Worm (Caenorhabditis elegans): ENCODE results near the gene T14B4.20.

The T14B4.20 gene

ce11 chrII:6721581-6721980 lies 4.9 kb downstream of the T14B4.20 start (continued):
- TF ChIP-seq sptf-1 (tag; optimal IDR thresholded peaks at IDR 0.05): no peak
- TF ChIP-seq nhr-76 (tag; optimal IDR thresholded peaks at IDR 0.05): no peak
- TF ChIP-seq rnt-1 (tag; optimal IDR thresholded peaks at IDR 0.05): peak; percentile 48
- no peak for TF ChIP-seq mdl-1 (tag; optimal IDR thresholded peaks at IDR 0.05)

ce11 chrII:6726814-6727213 lies 10.1 kb downstream of the T14B4.20 start:
- TF ChIP-seq ceh-88 (GFP tag; IDR thresholded peaks at IDR 0.05): no peak
- no peak for TF ChIP-seq ceh-90 (tag; optimal IDR thresholded peaks at IDR 0.05)
- peak; percentile 32 for TF ChIP-seq lin-14 (GFP tag; optimal IDR thresholded peaks at IDR 0.05)
- no peak for TF ChIP-seq fkh-8 (tag; optimal IDR thresholded peaks at IDR 0.05)
- no peak for TF ChIP-seq lin-35 (GFP tag; optimal IDR thresholded peaks at IDR 0.05)
- TF ChIP-seq egl-13 (tag; optimal IDR thresholded peaks at IDR 0.05): no peak
- no peak for TF ChIP-seq lsy-2 (tag; optimal IDR thresholded peaks at IDR 0.05)
- no peak for TF ChIP-seq nhr-11 (tag; optimal IDR thresholded peaks at IDR 0.05)
- TF ChIP-seq dsc-1 (tag; optimal IDR thresholded peaks at IDR 0.05): peak; percentile 52

- no peak for TF ChIP-seq mef-2 (tag; optimal IDR thresholded peaks at IDR 0.05)
- peak; percentile 33 for TF ChIP-seq fkh-10 (GFP tag; optimal IDR thresholded peaks at IDR 0.05)
- no peak for TF ChIP-seq fkh-8 (tag; optimal IDR thresholded peaks at IDR 0.05)
- TF ChIP-seq ceh-82 (tag; optimal IDR thresholded peaks at IDR 0.05): peak in 1 of 3 experiments; percentile 32
- TF ChIP-seq mep-1 (tag; optimal IDR thresholded peaks at IDR 0.05): no peak
- peak; percentile 33 for TF ChIP-seq nhr-71 (tag; optimal IDR thresholded peaks at IDR 0.05)
- peak in 1 of 2 experiments; percentile 11 for TF ChIP-seq lin-35 (GFP tag; optimal IDR thresholded peaks at IDR 0.05)
- TF ChIP-seq snu-23 (GFP tag; optimal IDR thresholded peaks at IDR 0.05): no peak
- TF ChIP-seq lin-15B (tag; optimal IDR thresholded peaks at IDR 0.05): no peak
- no peak for TF ChIP-seq nhr-28 (tag; optimal IDR thresholded peaks at IDR 0.05)
- TF ChIP-seq lsy-2 (tag; optimal IDR thresholded peaks at IDR 0.05): peak in 1 of 2 experiments; percentile 27
- TF ChIP-seq isw-1 (GFP tag; IDR thresholded peaks at IDR 0.05): peak; percentile 6; the same call in 1 of the 2 replicates
- peak; percentile 13 to 41 for TF ChIP-seq efl-1 (optimal IDR thresholded peaks at IDR 0.05)
- peak in 1 of 2 experiments; percentile 50 for TF ChIP-seq efl-1 (GFP tag; optimal IDR thresholded peaks at IDR 0.05 in 1 of 2)
- no peak for TF ChIP-seq ztf-4 (tag; optimal IDR thresholded peaks at IDR 0.05)
- peak; percentile 69 for TF ChIP-seq lin-14 (GFP tag; optimal IDR thresholded peaks at IDR 0.05)
- no peak for TF ChIP-seq pax-3 (tag; optimal IDR thresholded peaks at IDR 0.05)
- TF ChIP-seq rnt-1 (tag; optimal IDR thresholded peaks at IDR 0.05): peak; percentile 17
Measured at ce11 chrII:6729331-6729730, 12.6 kb downstream of the T14B4.20 start, which contains the start of gene T14B4.8. T14B4.8 (minus strand) TSS chrII:6729390.

ce11 chrII:6733718-6734117 lies 17.0 kb downstream of the T14B4.20 start, which contains the start of gene T14B4.9:
T14B4.9 (minus strand) TSS chrII:6733818.
- TF ChIP-seq ceh-88 (GFP tag; IDR thresholded peaks at IDR 0.05): no peak
- TF ChIP-seq irx-1 (tag; optimal IDR thresholded peaks at IDR 0.05): no peak
- no peak for TF ChIP-seq lin-14 (GFP tag; optimal IDR thresholded peaks at IDR 0.05)
- TF ChIP-seq C34B4.2 (tag; optimal IDR thresholded peaks at IDR 0.05): no peak
- no peak for TF ChIP-seq zag-1 (tag; optimal IDR thresholded peaks at IDR 0.05)
- no peak for TF ChIP-seq nhr-84 (tag; optimal IDR thresholded peaks at IDR 0.05)
- TF ChIP-seq nhr-71 (tag; optimal IDR thresholded peaks at IDR 0.05): no peak

- no peak for TF ChIP-seq nhr-12 (tag; optimal IDR thresholded peaks at IDR 0.05)
- no peak for TF ChIP-seq mef-2 (tag; optimal IDR thresholded peaks at IDR 0.05)
- TF ChIP-seq swsn-7 (tag; optimal IDR thresholded peaks at IDR 0.05): peak; percentile 45
- peak; percentile 32 for TF ChIP-seq isw-1 (GFP tag; IDR thresholded peaks at IDR 0.05)
- 0 out of 2 replicates have a peak, but pooled peaks have one; percentile 45 for TF ChIP-seq ceh-88 (GFP tag; IDR thresholded peaks at IDR 0.05)
- TF ChIP-seq lir-3 (tag; optimal IDR thresholded peaks at IDR 0.05; ENCODE audit: poor library complexity): peak; percentile 77
- TF ChIP-seq jun-1 (tag; optimal IDR thresholded peaks at IDR 0.05): peak; percentile 26
- TF ChIP-seq pqm-1 (tag; optimal IDR thresholded peaks at IDR 0.05): no peak
- peak; percentile 83 for TF ChIP-seq C16A3.4 (tag; optimal IDR thresholded peaks at IDR 0.05)
- no peak for TF ChIP-seq unc-130 (tag; optimal IDR thresholded peaks at IDR 0.05)
- peak; percentile 20 for TF ChIP-seq vab-15 (tag; optimal IDR thresholded peaks at IDR 0.05)
- TF ChIP-seq egl-27 (tag; optimal IDR thresholded peaks at IDR 0.05): no peak
- no peak for TF ChIP-seq zag-1 (tag; optimal IDR thresholded peaks at IDR 0.05)
- no peak for TF ChIP-seq pag-3 (tag; optimal IDR thresholded peaks at IDR 0.05; ENCODE audit: borderline replicate concordance, insufficient read depth)
- TF ChIP-seq fos-1 (tag; optimal IDR thresholded peaks at IDR 0.05): no peak
- no peak for TF ChIP-seq irx-1 (tag; optimal IDR thresholded peaks at IDR 0.05)
- TF ChIP-seq hlh-4 (tag; optimal IDR thresholded peaks at IDR 0.05): no peak
- peak; percentile 31; the same call in 1 of the 2 replicates for TF ChIP-seq nhr-19 (GFP tag; conservative IDR thresholded peaks at IDR 0.05)
- TF ChIP-seq grh-1 (GFP tag; IDR thresholded peaks at IDR 0.05): no peak
- TF ChIP-seq aha-1 (tag; optimal IDR thresholded peaks at IDR 0.05): no peak
- TF ChIP-seq lin-14 (GFP tag; optimal IDR thresholded peaks at IDR 0.05): peak; percentile 75
- no peak for TF ChIP-seq sptf-1 (tag; optimal IDR thresholded peaks at IDR 0.05)
Measured at ce11 chrII:6734674-6735073, 18.0 kb downstream of the T14B4.20 start, which contains the start of gene T14B4.3. T14B4.3 (plus strand) TSS chrII:6734937.
